Worm (Caenorhabditis elegans) whole organism, L1 larva: ENCODE results near the gene T06D8.10.

Experiments
- ets-5 ChIP-seq: fragments of 200-800 bp; sonication (Bioruptor generic); IDR thresholded peaks from 2 replicates; pipeline ENCODE4 v1.3.6; 2022; ENCODE audit warnings: missing genetic modification characterization, missing compliant biosample characterization
- pqm-1 ChIP-seq: sonication (generic microtip); optimal IDR thresholded peaks from 3 replicates; lab custom pipeline; 2017; ENCODE audit warnings: missing biosample characterization, missing genetic modification characterization

- TF ChIP-seq pqm-1 (no peak), ets-5 (GFP tag; lab: Robert Waterston, UW) (no peak)
Measured at ce11 chrII:11240963-11241362, 6.4 kb downstream of the T06D8.10 start.
